Fruit fly (Drosophila melanogaster) whole organism, prepupa: ENCODE measurements around the gene CG32022.

Experiments used
- Blimp-1 ChIP-seq: fragments of 200-800 bp; sonication (Bioruptor generic); optimal IDR thresholded peaks from 3 replicates; lab custom pipeline; 2017; ENCODE audit warnings: missing biosample characterization, missing genetic modification characterization, mild to moderate bottlenecking, moderate library complexity, missing genetic modification reagents
- CG10631 ChIP-seq: fragments of 200-800 bp; sonication (Bioruptor generic); optimal IDR thresholded peaks from 2 replicates; lab custom pipeline; 2016; ENCODE audit warnings: missing biosample characterization, missing genetic modification characterization
- CG10669 ChIP-seq: fragments of 200-800 bp; sonication (Bioruptor generic); optimal IDR thresholded peaks from 3 replicates; lab custom pipeline; 2018; ENCODE audit warnings: missing biosample characterization, mild to moderate bottlenecking, missing genetic modification characterization, moderate library complexity
- CG11762 ChIP-seq: fragments of 200-800 bp; sonication (Bioruptor generic); optimal IDR thresholded peaks from 3 replicates; lab custom pipeline; 2016; ENCODE audit warnings: missing biosample characterization, missing genetic modification characterization; ENCODE audit not compliant: insufficient read depth
- CG11902 ChIP-seq: fragments of 200-800 bp; sonication (Bioruptor generic); optimal IDR thresholded peaks from 3 replicates; lab custom pipeline; 2016; ENCODE audit warnings: missing biosample characterization, missing genetic modification characterization
- CG15336 ChIP-seq: fragments of 200-800 bp; sonication (Bioruptor generic); IDR thresholded peaks from 2 replicates; pipeline ENCODE4 v1.3.6; 2022; ENCODE audit warnings: missing biosample characterization, missing genetic modification characterization
- CG16779 ChIP-seq: fragments of 200-800 bp; sonication (Bioruptor generic); optimal IDR thresholded peaks from 3 replicates; lab custom pipeline; 2017; ENCODE audit warnings: missing biosample characterization, mild to moderate bottlenecking, missing genetic modification characterization
- CG3032 ChIP-seq: fragments of 200-800 bp; optimal IDR thresholded peaks from 2 replicates; lab custom pipeline; 2019; ENCODE audit warnings: missing biosample characterization, mild to moderate bottlenecking, missing genetic modification characterization, moderate library complexity
- CG31627 ChIP-seq: fragments of 200-800 bp; sonication (Bioruptor generic); optimal IDR thresholded peaks from 3 replicates; lab custom pipeline; 2016; ENCODE audit warnings: missing biosample characterization, missing genetic modification characterization
- CG34406 ChIP-seq: fragments of 200-800 bp; sonication (Bioruptor generic); optimal IDR thresholded peaks from 3 replicates; lab custom pipeline; 2016; ENCODE audit warnings: missing biosample characterization, missing genetic modification characterization
- CG3919 ChIP-seq: fragments of 200-800 bp; sonication (Bioruptor generic); optimal IDR thresholded peaks from 3 replicates; lab custom pipeline; 2016; ENCODE audit warnings: missing biosample characterization, missing genetic modification characterization
- CG6163 ChIP-seq: fragments of 200-800 bp; sonication (Bioruptor generic); IDR thresholded peaks from 3 replicates; pipeline ENCODE4 v1.3.6; 2022; ENCODE audit warnings: missing biosample characterization, missing genetic modification characterization
- CG6276 ChIP-seq: fragments of 200-800 bp; sonication (Bioruptor generic); optimal IDR thresholded peaks from 2 replicates; lab custom pipeline; 2017; ENCODE audit warnings: missing biosample characterization, mild to moderate bottlenecking, missing genetic modification characterization
- CG6854 ChIP-seq: fragments of 200-800 bp; sonication (Bioruptor generic); optimal IDR thresholded peaks from 2 replicates; lab custom pipeline; 2017; ENCODE audit warnings: missing biosample characterization, mild to moderate bottlenecking, missing genetic modification characterization
- CG7368 ChIP-seq: fragments of 200-800 bp; sonication (Bioruptor generic); optimal IDR thresholded peaks from 3 replicates; lab custom pipeline; 2016; ENCODE audit warnings: missing biosample characterization, missing genetic modification characterization
- CG8119 ChIP-seq: fragments of 200-800 bp; sonication (Bioruptor generic); IDR thresholded peaks from 3 replicates; pipeline ENCODE4 v1.3.6; 2022; ENCODE audit warnings: missing biosample characterization, missing genetic modification characterization
- CG8319 ChIP-seq: fragments of 200-800 bp; sonication (Bioruptor generic); optimal IDR thresholded peaks from 3 replicates; lab custom pipeline; 2016; ENCODE audit warnings: missing biosample characterization, missing genetic modification characterization
- CG8632 ChIP-seq: fragments of 200-800 bp; sonication (Bioruptor generic); optimal IDR thresholded peaks from 3 replicates; lab custom pipeline; 2016; ENCODE audit warnings: missing biosample characterization, missing genetic modification characterization
- CG9139 ChIP-seq: fragments of 200-800 bp; sonication (Bioruptor generic); optimal IDR thresholded peaks from 3 replicates; lab custom pipeline; 2017; ENCODE audit warnings: missing biosample characterization, mild to moderate bottlenecking, missing genetic modification characterization
- Eip75B ChIP-seq: fragments of 200-800 bp; sonication (Bioruptor generic); optimal IDR thresholded peaks from 3 replicates; lab custom pipeline; 2016; ENCODE audit warnings: missing biosample characterization, missing genetic modification characterization
- Eip78C ChIP-seq: fragments of 200-800 bp; sonication (Bioruptor generic); peaks from one replicate; lab custom pipeline; 2016; ENCODE audit warnings: missing biosample characterization, missing genetic modification characterization
- Eip93F ChIP-seq: fragments of 200-800 bp; sonication (Bioruptor generic); optimal IDR thresholded peaks from 2 replicates; lab custom pipeline; 2016; ENCODE audit warnings: missing biosample characterization, mild to moderate bottlenecking, missing genetic modification characterization
- Ets21C ChIP-seq: fragments of 200-800 bp; sonication (Bioruptor generic); optimal IDR thresholded peaks from 3 replicates; lab custom pipeline; 2016; ENCODE audit warnings: missing biosample characterization, missing genetic modification characterization
- Ets96B ChIP-seq: fragments of 200-800 bp; optimal IDR thresholded peaks from 2 replicates; lab custom pipeline; 2019; ENCODE audit warnings: missing biosample characterization, mild to moderate bottlenecking, missing genetic modification characterization, moderate library complexity
- Gug ChIP-seq: fragments of 200-800 bp; sonication (Bioruptor generic); IDR thresholded peaks from 2 replicates; pipeline ENCODE4 v1.3.6; 2022; ENCODE audit warnings: missing biosample characterization, missing genetic modification characterization
- Hr38 ChIP-seq: sonication (Bioruptor generic); optimal IDR thresholded peaks from 2 replicates; lab custom pipeline; 2016; ENCODE audit warnings: missing biosample characterization, missing genetic modification characterization
- Hr39 ChIP-seq: fragments of 200-800 bp; sonication (Bioruptor generic); optimal IDR thresholded peaks from 2 replicates; lab custom pipeline; 2016; ENCODE audit warnings: missing biosample characterization, missing genetic modification characterization
- Hr4 ChIP-seq: fragments of 200-800 bp; sonication (Bioruptor generic); optimal IDR thresholded peaks from 3 replicates; lab custom pipeline; 2016; ENCODE audit warnings: missing biosample characterization, missing genetic modification characterization
- Lpt ChIP-seq: fragments of 200-800 bp; sonication (Bioruptor generic); optimal IDR thresholded peaks from 3 replicates; lab custom pipeline; 2016; ENCODE audit warnings: missing biosample characterization, missing genetic modification characterization
- Met ChIP-seq: fragments of 200-800 bp; sonication (Bioruptor generic); optimal IDR thresholded peaks from 3 replicates; lab custom pipeline; 2016; ENCODE audit warnings: missing biosample characterization, missing genetic modification characterization
- OdsH ChIP-seq: fragments of 200-800 bp; sonication (Bioruptor generic); optimal IDR thresholded peaks from 3 replicates; lab custom pipeline; 2016; ENCODE audit warnings: missing biosample characterization, missing genetic modification characterization
- Smox ChIP-seq: fragments of 200-800 bp; sonication (Bioruptor generic); optimal IDR thresholded peaks from 3 replicates; lab custom pipeline; 2016; ENCODE audit warnings: missing biosample characterization, missing genetic modification characterization
- Sox102F ChIP-seq: fragments of 200-800 bp; sonication (Bioruptor generic); optimal IDR thresholded peaks from 2 replicates; lab custom pipeline; 2016; ENCODE audit warnings: missing biosample characterization, mild to moderate bottlenecking, missing genetic modification characterization
- Sox14 ChIP-seq: fragments of 200-800 bp; sonication (Bioruptor generic); optimal IDR thresholded peaks from 3 replicates; lab custom pipeline; 2016; ENCODE audit warnings: missing biosample characterization, missing genetic modification characterization
- Sox15 ChIP-seq: fragments of 200-800 bp; sonication (Bioruptor generic); optimal IDR thresholded peaks from 3 replicates; lab custom pipeline; 2016; ENCODE audit warnings: missing biosample characterization, missing genetic modification characterization
- acj6 ChIP-seq: fragments of 200-800 bp; sonication (Bioruptor generic); optimal IDR thresholded peaks from 3 replicates; lab custom pipeline; 2016; ENCODE audit warnings: missing biosample characterization, missing genetic modification characterization
- cyc ChIP-seq: fragments of 200-800 bp; sonication (Bioruptor generic); optimal IDR thresholded peaks from 3 replicates; lab custom pipeline; 2016; ENCODE audit warnings: missing biosample characterization, missing genetic modification characterization
- dac ChIP-seq: fragments of 200-800 bp; sonication (Bioruptor generic); optimal IDR thresholded peaks from 2 replicates; lab custom pipeline; 2017; ENCODE audit warnings: missing biosample characterization, mild to moderate bottlenecking, missing genetic modification characterization
- esn ChIP-seq: fragments of 200-800 bp; sonication (Bioruptor generic); optimal IDR thresholded peaks from 2 replicates; lab custom pipeline; 2016; ENCODE audit warnings: missing biosample characterization, mild to moderate bottlenecking, missing genetic modification characterization, moderate library complexity
- fd85E ChIP-seq: fragments of 200-800 bp; sonication (Bioruptor generic); optimal IDR thresholded peaks from 3 replicates; lab custom pipeline; 2016; ENCODE audit warnings: missing biosample characterization, missing genetic modification characterization
- fkh ChIP-seq: fragments of 200-800 bp; sonication (Bioruptor generic); optimal IDR thresholded peaks from 3 replicates; lab custom pipeline; 2017; ENCODE audit warnings: missing biosample characterization, mild to moderate bottlenecking, missing genetic modification characterization, moderate library complexity
- lz ChIP-seq: fragments of 200-800 bp; sonication (Bioruptor generic); optimal IDR thresholded peaks from 3 replicates; lab custom pipeline; 2016; ENCODE audit warnings: missing biosample characterization, missing genetic modification characterization
- net ChIP-seq: fragments of 200-800 bp; sonication (Bioruptor generic); optimal IDR thresholded peaks from 3 replicates; lab custom pipeline; 2016; ENCODE audit warnings: missing biosample characterization, missing genetic modification characterization
- pdm3 ChIP-seq: fragments of 200-800 bp; sonication (Bioruptor generic); optimal IDR thresholded peaks from 3 replicates; lab custom pipeline; 2016; ENCODE audit warnings: missing biosample characterization, missing genetic modification characterization
- salr ChIP-seq, 2 experiments: fragments of 200-800 bp; sonication (Bioruptor generic); optimal IDR thresholded peaks; 3 replicates each; lab custom pipeline; 2016 to 2018; ENCODE audit warnings: missing biosample characterization in 2 of 2, missing genetic modification characterization in 2 of 2, mild to moderate bottlenecking in 1 of 2
- spab ChIP-seq: fragments of 200-800 bp; sonication (Bioruptor generic); optimal IDR thresholded peaks from 2 replicates; lab custom pipeline; 2017; ENCODE audit warnings: missing biosample characterization, mild to moderate bottlenecking, missing genetic modification characterization, missing genetic modification reagents
- ss ChIP-seq, 2 experiments: fragments of 200-800 bp; sonication (Bioruptor generic); optimal IDR thresholded peaks; 2 replicates in 1 of 2; 3 replicates in 1 of 2; lab custom pipeline; 2017 to 2018; ENCODE audit warnings: mild to moderate bottlenecking in 2 of 2, missing biosample characterization in 2 of 2, missing genetic modification characterization in 2 of 2, moderate library complexity in 1 of 2
- topi ChIP-seq: fragments of 200-800 bp; sonication (Bioruptor generic); optimal IDR thresholded peaks from 3 replicates; lab custom pipeline; 2016; ENCODE audit warnings: missing biosample characterization, missing genetic modification characterization

The CG32022 gene

DNA sequence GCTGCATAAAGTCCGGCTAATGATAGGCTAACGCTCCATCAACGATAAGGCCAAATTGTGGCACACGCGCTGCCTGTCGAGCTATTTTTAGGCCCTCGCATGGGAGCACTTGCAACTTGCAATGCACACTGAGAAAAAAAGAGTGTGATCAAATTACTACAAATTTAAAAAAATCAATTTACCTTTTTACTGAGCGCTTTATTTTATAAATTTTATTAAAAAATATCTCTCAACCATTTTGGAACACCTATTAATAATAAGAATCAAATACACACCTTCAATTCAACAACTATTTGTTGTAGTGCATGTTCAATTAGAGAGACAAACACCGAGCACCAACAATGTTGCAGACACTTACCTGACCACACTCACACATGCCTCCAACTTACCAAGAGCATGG, 44.4 kb upstream of the CG32022 start (continued):
- TF ChIP-seq esn (GFP tag; lab: Kevin White, UChicago) (no peak), Met (GFP tag; lab: Kevin White, UChicago) (no peak), Blimp-1 (GFP tag; lab: Kevin White, UChicago) (no peak), Eip78C (no peak), salr (GFP tag; optimal IDR thresholded peaks at IDR 0.05; lab: Kevin White, UChicago) (peak in 1 of 2 experiments; percentile 20), CG10669 (GFP tag; lab: Kevin White, UChicago) (no peak), CG8319 (GFP tag; lab: Kevin White, UChicago) (no peak), Eip93F (GFP tag; lab: Kevin White, UChicago) (no peak), CG6854 (GFP tag; lab: Kevin White, UChicago) (no peak), Lpt (GFP tag; lab: Kevin White, UChicago) (peak; percentile 82), fd85E (GFP tag; lab: Kevin White, UChicago) (no peak), ss (GFP tag; optimal IDR thresholded peaks at IDR 0.05; lab: Kevin White, UChicago) (no peak), Sox102F (no peak), CG3919 (GFP tag; lab: Kevin White, UChicago) (no peak), Hr39 (GFP tag; lab: Kevin White, UChicago) (no peak), Sox15 (GFP tag; lab: Kevin White, UChicago) (no peak), net (GFP tag; lab: Kevin White, UChicago) (no peak), cyc (GFP tag; lab: Kevin White, UChicago) (no peak)

DNA sequence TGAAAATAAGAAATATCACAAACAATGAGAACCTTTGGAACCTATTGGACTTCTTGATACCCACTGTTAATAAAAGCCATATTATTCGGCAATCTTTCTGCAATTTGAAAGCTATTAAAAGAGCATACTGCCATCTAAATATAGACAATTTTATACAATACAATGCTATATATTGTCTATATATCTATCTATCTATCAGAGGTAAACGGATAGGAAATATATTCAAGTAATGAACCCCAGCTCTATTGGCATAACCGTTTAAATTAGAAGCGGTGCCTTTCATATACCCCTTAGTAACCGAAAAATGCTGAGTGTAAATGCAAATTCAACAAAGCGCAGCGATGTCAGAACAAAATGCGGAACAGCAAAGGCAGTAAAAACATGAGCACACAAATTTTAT, 42.7 kb upstream of the CG32022 start:
- TF ChIP-seq Gug (GFP tag; lab: Robert Waterston, UW) = no peak
- TF ChIP-seq CG8119 (GFP tag; lab: Robert Waterston, UW) = no peak
- TF ChIP-seq Sox14 (GFP tag; lab: Kevin White, UChicago) = peak; percentile 27
- TF ChIP-seq CG8319 (GFP tag; lab: Kevin White, UChicago) = no peak
- TF ChIP-seq CG15336 (GFP tag; lab: Robert Waterston, UW) = no peak
- peak; percentile 62 for TF ChIP-seq esn (GFP tag; lab: Kevin White, UChicago)
- no peak for TF ChIP-seq Ets96B
- no peak for TF ChIP-seq spab
- no peak for TF ChIP-seq CG6163
- no peak for TF ChIP-seq dac (GFP tag; lab: Kevin White, UChicago)
- TF ChIP-seq CG11762 = no peak
- peak; percentile 27 for TF ChIP-seq OdsH
- no peak for TF ChIP-seq CG16779 (tag; lab: Kevin White, UChicago)
- TF ChIP-seq Hr38 (GFP tag; lab: Kevin White, UChicago) = no peak
- TF ChIP-seq Smox (GFP tag; lab: Kevin White, UChicago) = peak; percentile 69
- peak; percentile 73 for TF ChIP-seq Hr39 (GFP tag; lab: Kevin White, UChicago)
- TF ChIP-seq CG3032 (tag; lab: Kevin White, UChicago) = no peak
- TF ChIP-seq CG7368 (GFP tag; lab: Kevin White, UChicago) = no peak
- TF ChIP-seq Eip93F (GFP tag; lab: Kevin White, UChicago) = no peak
- TF ChIP-seq CG31627 (GFP tag; lab: Kevin White, UChicago) = peak; percentile 80
- TF ChIP-seq CG6276 (GFP tag; lab: Kevin White, UChicago) = no peak
- peak; percentile 71 for TF ChIP-seq Sox102F
- TF ChIP-seq CG11902 (GFP tag; lab: Kevin White, UChicago) = peak; percentile 34
- TF ChIP-seq net (GFP tag; lab: Kevin White, UChicago) = no peak
- TF ChIP-seq cyc (GFP tag; lab: Kevin White, UChicago) = peak; percentile 69
- TF ChIP-seq lz = peak; percentile 39
- peak; percentile 81 for TF ChIP-seq topi (GFP tag; lab: Kevin White, UChicago)
- TF ChIP-seq pdm3 (GFP tag; lab: Kevin White, UChicago) = peak; percentile 32
- TF ChIP-seq CG8632 = peak; percentile 16
- no peak for TF ChIP-seq CG9139
- TF ChIP-seq Eip75B = no peak
- peak; percentile 5 for TF ChIP-seq CG3919 (GFP tag; lab: Kevin White, UChicago)
- peak; percentile 77 for TF ChIP-seq Met (GFP tag; lab: Kevin White, UChicago)
- no peak for TF ChIP-seq fkh (GFP tag; lab: Kevin White, UChicago)
- no peak for TF ChIP-seq Hr4
- no peak for TF ChIP-seq CG6854 (GFP tag; lab: Kevin White, UChicago)
- TF ChIP-seq Eip78C = peak; percentile 69
- TF ChIP-seq Ets21C (GFP tag; lab: Kevin White, UChicago) = peak; percentile 50
- peak; percentile 48 for TF ChIP-seq CG34406
- TF ChIP-seq salr (GFP tag; optimal IDR thresholded peaks at IDR 0.05; lab: Kevin White, UChicago) = no peak
- peak; percentile 29 for TF ChIP-seq Sox15 (GFP tag; lab: Kevin White, UChicago)
- TF ChIP-seq CG10669 (GFP tag; lab: Kevin White, UChicago) = no peak
- TF ChIP-seq CG10631 (GFP tag; lab: Kevin White, UChicago) = no peak
- TF ChIP-seq acj6 (GFP tag; lab: Kevin White, UChicago) = peak; percentile 32
